Fruit fly (Drosophila melanogaster): Measurements from ENCODE around the gene tral.

tral gene

dm6 chr3L:12533392-12534070, 18.7 kb downstream of the tral start, which contains the start of the genes Tsf2 and CG34242:
TSS of gene Tsf2 (minus strand) at chr3L:12533724.
TSS of gene CG34242 (plus strand) at chr3L:12533996.
- no peak for TF ChIP-seq Hr78 (GFP tag; optimal IDR thresholded peaks at IDR 0.05)
- TF ChIP-seq Hnf4 (GFP tag; optimal IDR thresholded peaks at IDR 0.05): no peak
- no peak for TF ChIP-seq Dif (GFP tag; optimal IDR thresholded peaks at IDR 0.05; ENCODE audit: partially characterized antibody)
- peak; percentile 4 for TF ChIP-seq Sp1 (GFP tag; optimal IDR thresholded peaks at IDR 0.05)
- TF ChIP-seq woc (GFP tag; optimal IDR thresholded peaks at IDR 0.05): peak; percentile 46
- peak; percentile 81 for TF ChIP-seq dmrt93B (GFP tag; optimal IDR thresholded peaks at IDR 0.05)
- peak; percentile 23 for TF ChIP-seq rgr (GFP tag; optimal IDR thresholded peaks at IDR 0.05)
- peak; percentile 63 for TF ChIP-seq fru (GFP tag; optimal IDR thresholded peaks at IDR 0.05)
- TF ChIP-seq Myc (optimal IDR thresholded peaks at IDR 0.05): peak; percentile 39
- no peak for TF ChIP-seq tai (GFP tag; optimal IDR thresholded peaks at IDR 0.05)
- no peak for TF ChIP-seq jim (GFP tag; optimal IDR thresholded peaks at IDR 0.05)
- no peak for TF ChIP-seq Hr83 (GFP tag; optimal IDR thresholded peaks at IDR 0.05; ENCODE audit: poor library complexity, severe bottlenecking)
- peak; percentile 56 for TF ChIP-seq sage (GFP tag; optimal IDR thresholded peaks at IDR 0.05)
- no peak for TF ChIP-seq Rel (GFP tag; optimal IDR thresholded peaks at IDR 0.05)
- peak; percentile 80 for TF ChIP-seq Rel (tag; optimal IDR thresholded peaks at IDR 0.05)
- no peak for TF ChIP-seq dl (GFP tag; optimal IDR thresholded peaks at IDR 0.05; ENCODE audit: insufficient read depth in 1 of 2, partially characterized antibody in 2 of 2)
- TF ChIP-seq sv (GFP tag; optimal IDR thresholded peaks at IDR 0.05): peak; percentile 16
- no peak for TF ChIP-seq pan (optimal IDR thresholded peaks at IDR 0.05)
- no peak for TF ChIP-seq brk (GFP tag; optimal IDR thresholded peaks at IDR 0.05)
- no peak for TF ChIP-seq Vsx2 (GFP tag; optimal IDR thresholded peaks at IDR 0.05; ENCODE audit: partially characterized antibody)
- peak; percentile 28 for TF ChIP-seq CG9705 (GFP tag; optimal IDR thresholded peaks at IDR 0.05)
- TF ChIP-seq Abd-B (GFP tag; optimal IDR thresholded peaks at IDR 0.05): no peak
- no peak for TF ChIP-seq OdsH (GFP tag; optimal IDR thresholded peaks at IDR 0.05)
- TF ChIP-seq N (GFP tag; optimal IDR thresholded peaks at IDR 0.05): no peak
- no peak for TF ChIP-seq br (GFP tag; optimal IDR thresholded peaks at IDR 0.05)
- TF ChIP-seq ey (GFP tag; optimal IDR thresholded peaks at IDR 0.05): no peak
- no peak for TF ChIP-seq psq (GFP tag; optimal IDR thresholded peaks at IDR 0.05)
- no peak for TF ChIP-seq Mio (GFP tag; optimal IDR thresholded peaks at IDR 0.05)
- no peak for TF ChIP-seq CG32264 (GFP tag; optimal IDR thresholded peaks at IDR 0.05)
- no peak for TF ChIP-seq usp (GFP tag; optimal IDR thresholded peaks at IDR 0.05)
- TF ChIP-seq CrebA (GFP tag; optimal IDR thresholded peaks at IDR 0.05; ENCODE audit: borderline replicate concordance): no peak
- TF ChIP-seq lola (GFP tag; optimal IDR thresholded peaks at IDR 0.05): no peak
- TF ChIP-seq foxo (GFP tag; optimal IDR thresholded peaks at IDR 0.05): peak in 1 of 2 experiments; percentile 75
- TF ChIP-seq h (GFP tag; optimal IDR thresholded peaks at IDR 0.05): no peak
- no peak for TF ChIP-seq Dfd (GFP tag; optimal IDR thresholded peaks at IDR 0.05)
- no peak for TF ChIP-seq GATAd (GFP tag; optimal IDR thresholded peaks at IDR 0.05)
- TF ChIP-seq HLH106 (tag; optimal IDR thresholded peaks at IDR 0.05): peak; percentile 94
- TF ChIP-seq Jra (GFP tag; optimal IDR thresholded peaks at IDR 0.05): no peak
- no peak for TF ChIP-seq dsf (GFP tag; optimal IDR thresholded peaks at IDR 0.05; ENCODE audit: borderline replicate concordance)

dm6 chr3L:12534318-12534717, 19.5 kb downstream of the tral start, which contains the start of gene Pmm2:
TSS of gene Pmm2 (plus strand) at chr3L:12534590.
- TF ChIP-seq Mio (GFP tag; optimal IDR thresholded peaks at IDR 0.05): no peak
- TF ChIP-seq Rel (GFP tag; optimal IDR thresholded peaks at IDR 0.05): no peak
- peak; percentile 2 for TF ChIP-seq Rel (tag; optimal IDR thresholded peaks at IDR 0.05)
- no peak for TF ChIP-seq GATAd (GFP tag; optimal IDR thresholded peaks at IDR 0.05)
- TF ChIP-seq foxo (GFP tag; optimal IDR thresholded peaks at IDR 0.05): no peak
- TF ChIP-seq Vsx2 (GFP tag; optimal IDR thresholded peaks at IDR 0.05; ENCODE audit: partially characterized antibody): no peak
- no peak for TF ChIP-seq brk (GFP tag; optimal IDR thresholded peaks at IDR 0.05)
- TF ChIP-seq Hnf4 (GFP tag; optimal IDR thresholded peaks at IDR 0.05): no peak
- no peak for TF ChIP-seq Hr78 (GFP tag; optimal IDR thresholded peaks at IDR 0.05)
- no peak for TF ChIP-seq lola (GFP tag; optimal IDR thresholded peaks at IDR 0.05)
